Worm (Caenorhabditis elegans) whole organism, L2 larva: ENCODE results near the gene F28A12.10.

Experiments
- ZK546.5 ChIP-seq: sonication (generic microtip); optimal IDR thresholded peaks from 2 replicates; lab custom pipeline; 2017; ENCODE audit warnings: missing biosample characterization, missing genetic modification characterization
- alr-1 ChIP-seq: fragments of 150-350 bp; optimal IDR thresholded peaks from 2 replicates; lab custom pipeline; 2014; ENCODE audit warnings: missing biosample characterization, missing genetic modification characterization
- ama-1 ChIP-seq: fragments of 150-350 bp; optimal IDR thresholded peaks from 2 replicates; lab custom pipeline; 2018; ENCODE audit warnings: inconsistent platforms
- dmd-4 ChIP-seq: sonication (generic microtip); optimal IDR thresholded peaks from 2 replicates; lab custom pipeline; 2017; ENCODE audit warnings: missing biosample characterization, missing genetic modification characterization
- egl-27 ChIP-seq: sonication (generic microtip); optimal IDR thresholded peaks from 3 replicates; lab custom pipeline; 2017; ENCODE audit warnings: missing biosample characterization, missing genetic modification reagents, missing genetic modification characterization
- fos-1 ChIP-seq: fragments of 150-350 bp; optimal IDR thresholded peaks from 2 replicates; lab custom pipeline; 2014; ENCODE audit warnings: missing biosample characterization, missing genetic modification characterization
- nhr-10 ChIP-seq: sonication (generic microtip); optimal IDR thresholded peaks from 2 replicates; lab custom pipeline; 2017; ENCODE audit warnings: missing biosample characterization, missing genetic modification characterization
- nhr-6 ChIP-seq: fragments of 150-350 bp; optimal IDR thresholded peaks from 2 replicates; lab custom pipeline; 2014; ENCODE audit warnings: missing biosample characterization, missing genetic modification characterization
- unc-62 ChIP-seq: fragments of 150-350 bp; optimal IDR thresholded peaks from 2 replicates; lab custom pipeline; 2014; ENCODE audit warnings: missing biosample characterization, missing genetic modification reagents, missing genetic modification characterization
- ztf-11 ChIP-seq: sonication (generic microtip); optimal IDR thresholded peaks from 2 replicates; lab custom pipeline; 2017; ENCODE audit warnings: missing biosample characterization, missing genetic modification characterization

DNA sequence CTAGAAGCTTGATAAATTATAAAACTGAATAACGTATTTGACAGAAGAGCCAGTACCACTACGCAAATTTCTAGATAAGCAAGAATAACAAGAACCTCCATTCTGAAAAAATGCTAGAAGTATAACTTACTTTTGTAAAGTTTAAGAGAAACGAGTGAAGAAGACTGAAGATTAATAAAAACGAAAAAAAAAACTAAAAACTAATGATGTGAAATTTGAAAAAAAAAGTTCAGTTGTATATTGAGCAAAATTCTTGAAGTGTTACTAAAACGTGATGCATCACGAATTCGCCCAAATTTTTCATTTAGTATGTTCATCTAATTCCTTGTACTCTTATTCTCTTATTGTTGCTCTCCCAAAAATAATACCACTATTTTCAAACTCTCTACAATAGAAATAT, 39.6 kb upstream of the F28A12.10 start, which contains the start of gene ZC190.6:
- TF ChIP-seq nhr-10 (tag; lab: Kevin White, UChicago) (no peak), ztf-11 (no peak), alr-1 (no peak), unc-62 (no peak), nhr-6 (tag; lab: Kevin White, UChicago) (no peak), fos-1 (tag; lab: Kevin White, UChicago) (no peak), egl-27 (no peak), dmd-4 (tag; lab: Kevin White, UChicago) (no peak), ama-1 (lab: Kevin White, UChicago) (no peak), ZK546.5 (no peak)
